Fruit fly (Drosophila melanogaster) whole organism, embryonic: Measurements from ENCODE around the gene CG15155.
A peak's percentile ranks its signal among the peaks of the same experiment; 100 is the strongest.

Source experiments
- Adf1 ChIP-seq: fragments of 200-800 bp; sonication (Bioruptor generic); IDR thresholded peaks from 2 replicates; pipeline ENCODE4 v1.3.6; 2022; ENCODE audit warnings: missing biosample characterization, missing genetic modification characterization
- Bdp1 ChIP-seq: fragments of 200-800 bp; sonication (Bioruptor generic); optimal IDR thresholded peaks from 3 replicates; lab custom pipeline; 2016; ENCODE audit warnings: missing biosample characterization, missing genetic modification characterization
- CG10209 ChIP-seq: fragments of 200-800 bp; sonication (Bioruptor generic); optimal IDR thresholded peaks from 3 replicates; lab custom pipeline; 2017; ENCODE audit warnings: missing biosample characterization, mild to moderate bottlenecking, missing genetic modification characterization, missing genetic modification reagents
- CG10654 ChIP-seq: fragments of 200-800 bp; sonication (Bioruptor generic); optimal IDR thresholded peaks from 2 replicates; lab custom pipeline; 2016; ENCODE audit warnings: missing biosample characterization, missing genetic modification characterization
- CG12155 ChIP-seq: fragments of 200-800 bp; sonication (Bioruptor generic); optimal IDR thresholded peaks from 3 replicates; lab custom pipeline; 2016; ENCODE audit warnings: missing biosample characterization, missing genetic modification characterization
- CG12299 ChIP-seq: fragments of 200-800 bp; sonication (Bioruptor generic); optimal IDR thresholded peaks from 2 replicates; lab custom pipeline; 2018; ENCODE audit warnings: missing biosample characterization, mild to moderate bottlenecking, missing genetic modification characterization
- CG12744 ChIP-seq: fragments of 200-800 bp; sonication (Bioruptor generic); optimal IDR thresholded peaks from 2 replicates; lab custom pipeline; 2016; ENCODE audit warnings: missing biosample characterization, missing genetic modification characterization
- CG13424 ChIP-seq: fragments of 200-800 bp; sonication (Bioruptor generic); optimal IDR thresholded peaks from 2 replicates; lab custom pipeline; 2019; ENCODE audit warnings: missing biosample characterization, mild to moderate bottlenecking, missing genetic modification characterization, moderate library complexity
- CG13624 ChIP-seq: fragments of 200-800 bp; sonication (Bioruptor generic); optimal IDR thresholded peaks from 2 replicates; lab custom pipeline; 2016; ENCODE audit warnings: missing biosample characterization, missing genetic modification characterization
- CG13775 ChIP-seq: fragments of 200-800 bp; sonication (Bioruptor generic); optimal IDR thresholded peaks from 3 replicates; lab custom pipeline; 2017; ENCODE audit warnings: missing biosample characterization, mild to moderate bottlenecking, missing genetic modification characterization
- CG1529 ChIP-seq: fragments of 200-800 bp; sonication (Bioruptor generic); optimal IDR thresholded peaks from 3 replicates; lab custom pipeline; 2018; ENCODE audit warnings: missing biosample characterization, missing genetic modification characterization
- CG1647 ChIP-seq: fragments of 200-800 bp; sonication (Bioruptor generic); optimal IDR thresholded peaks from 3 replicates; lab custom pipeline; 2016; ENCODE audit warnings: missing biosample characterization, missing genetic modification characterization
- CG17912 ChIP-seq: fragments of 200-800 bp; sonication (Bioruptor generic); optimal IDR thresholded peaks from 2 replicates; lab custom pipeline; 2018; ENCODE audit warnings: missing biosample characterization, mild to moderate bottlenecking, missing genetic modification characterization
- CG2129 ChIP-seq: fragments of 200-800 bp; sonication (Bioruptor generic); IDR thresholded peaks from 2 replicates; pipeline ENCODE4 v1.3.6; 2022; ENCODE audit warnings: missing biosample characterization, missing genetic modification characterization; ENCODE audit not compliant: partially characterized antibody
- CG2199 ChIP-seq: fragments of 200-800 bp; sonication (Bioruptor generic); IDR thresholded peaks from 3 replicates; pipeline ENCODE4 v1.3.6; 2022; ENCODE audit warnings: missing biosample characterization, missing genetic modification characterization
- CG31224 ChIP-seq: fragments of 200-800 bp; sonication (Bioruptor generic); IDR thresholded peaks from 2 replicates; pipeline ENCODE4 v1.3.6; 2022; ENCODE audit warnings: missing biosample characterization, missing genetic modification characterization
- CG31388 ChIP-seq: fragments of 200-800 bp; sonication (Bioruptor generic); optimal IDR thresholded peaks from 2 replicates; lab custom pipeline; 2016; ENCODE audit warnings: missing biosample characterization, missing genetic modification characterization
- CG34376 ChIP-seq: fragments of 200-800 bp; sonication (Bioruptor generic); optimal IDR thresholded peaks from 2 replicates; lab custom pipeline; 2018; ENCODE audit warnings: missing biosample characterization, mild to moderate bottlenecking, missing genetic modification characterization
- CG3847 ChIP-seq: fragments of 200-800 bp; sonication (Bioruptor generic); IDR thresholded peaks from 2 replicates; pipeline ENCODE4 v1.3.6; 2022; ENCODE audit warnings: missing biosample characterization, missing genetic modification characterization
- CG4360 ChIP-seq: fragments of 200-800 bp; sonication (Bioruptor generic); IDR thresholded peaks from 2 replicates; pipeline ENCODE4 v1.3.6; 2022; ENCODE audit warnings: missing biosample characterization, missing genetic modification characterization
- CG5245 ChIP-seq: fragments of 200-800 bp; sonication (Bioruptor generic); optimal IDR thresholded peaks from 3 replicates; lab custom pipeline; 2016; ENCODE audit warnings: missing biosample characterization, missing genetic modification characterization
- CG5953 ChIP-seq: fragments of 200-800 bp; sonication (Bioruptor generic); IDR thresholded peaks from 2 replicates; pipeline ENCODE4 v1.3.6; 2022; ENCODE audit warnings: missing biosample characterization, missing genetic modification characterization
- CG6689 ChIP-seq: fragments of 200-800 bp; sonication (Bioruptor generic); IDR thresholded peaks from 2 replicates; pipeline ENCODE4 v1.3.6; 2022; ENCODE audit warnings: missing biosample characterization, missing genetic modification characterization
- CG7271 ChIP-seq: fragments of 200-800 bp; sonication (Bioruptor generic); optimal IDR thresholded peaks from 2 replicates; lab custom pipeline; 2018; ENCODE audit warnings: missing biosample characterization, mild to moderate bottlenecking, missing genetic modification characterization, moderate library complexity
- CG7928 ChIP-seq: fragments of 200-800 bp; sonication (Bioruptor generic); optimal IDR thresholded peaks from 2 replicates; lab custom pipeline; 2017; ENCODE audit warnings: missing biosample characterization, mild to moderate bottlenecking, missing genetic modification characterization
- CG8944 ChIP-seq: fragments of 200-800 bp; sonication (Bioruptor generic); optimal IDR thresholded peaks from 3 replicates; lab custom pipeline; 2016; ENCODE audit warnings: missing biosample characterization, missing genetic modification characterization
- CG9932 ChIP-seq: fragments of 200-800 bp; sonication (Bioruptor generic); IDR thresholded peaks from 2 replicates; pipeline ENCODE4 v1.3.6; 2022; ENCODE audit warnings: missing biosample characterization, missing genetic modification characterization
- D ChIP-seq, 2 experiments: fragments of 200-800 bp in 1 of 2; fragments of >200 bp in 1 of 2; sonication (Bioruptor generic) in 1 of 2; optimal IDR thresholded peaks; 2 replicates in 1 of 2; 3 replicates in 1 of 2; lab custom pipeline; 2017; ENCODE audit warnings: mild to moderate bottlenecking in 1 of 2, missing biosample characterization in 1 of 2, missing genetic modification characterization in 1 of 2, missing genetic modification reagents in 1 of 2
- HHEX ChIP-seq: fragments of 200-800 bp; sonication (Bioruptor generic); optimal IDR thresholded peaks from 3 replicates; lab custom pipeline; 2017; ENCODE audit warnings: missing biosample characterization, mild to moderate bottlenecking, missing genetic modification characterization, missing genetic modification reagents
- Hmx ChIP-seq: fragments of 200-800 bp; sonication (Bioruptor generic); optimal IDR thresholded peaks from 2 replicates; lab custom pipeline; 2016; ENCODE audit warnings: missing biosample characterization, missing genetic modification characterization
- Lhr ChIP-seq: fragments of 200-800 bp; sonication (Bioruptor generic); optimal IDR thresholded peaks from 3 replicates; lab custom pipeline; 2017; ENCODE audit warnings: mild to moderate bottlenecking, missing biosample characterization, missing genetic modification reagents, missing genetic modification characterization
- Lpt ChIP-seq: fragments of >200 bp; optimal IDR thresholded peaks from 2 replicates; lab custom pipeline; 2018; ENCODE audit warnings: missing biosample characterization, missing genetic modification characterization
- Opbp ChIP-seq: fragments of 200-800 bp; sonication (Bioruptor generic); IDR thresholded peaks from 3 replicates; pipeline ENCODE4 v1.3.6; 2022; ENCODE audit warnings: missing biosample characterization, missing genetic modification characterization; ENCODE audit not compliant: partially characterized antibody
- Sry-δ ChIP-seq: fragments of 200-800 bp; sonication (Bioruptor generic); optimal IDR thresholded peaks from 2 replicates; lab custom pipeline; 2016; ENCODE audit warnings: missing biosample characterization, missing genetic modification characterization
- Usf ChIP-seq: fragments of 200-800 bp; sonication (Bioruptor generic); optimal IDR thresholded peaks from 2 replicates; lab custom pipeline; 2017; ENCODE audit warnings: missing genotype, missing biosample characterization, missing genetic modification characterization
- Vsx1 ChIP-seq: fragments of 200-800 bp; sonication (Bioruptor generic); optimal IDR thresholded peaks from 2 replicates; lab custom pipeline; 2017; ENCODE audit warnings: missing biosample characterization, mild to moderate bottlenecking, missing genetic modification characterization, missing genetic modification reagents
- Xrp1 ChIP-seq: fragments of 200-800 bp; sonication (Bioruptor generic); IDR thresholded peaks from 2 replicates; pipeline ENCODE4 v1.3.6; 2022; ENCODE audit warnings: missing biosample characterization, missing genetic modification characterization
- ara ChIP-seq: fragments of 200-800 bp; sonication (Bioruptor generic); IDR thresholded peaks from 2 replicates; pipeline ENCODE4 v1.3.6; 2022; ENCODE audit warnings: missing biosample characterization, missing genetic modification characterization
- dimm ChIP-seq: fragments of 200-800 bp; sonication (Bioruptor generic); IDR thresholded peaks from 2 replicates; pipeline ENCODE4 v1.3.6; 2022; ENCODE audit warnings: missing biosample characterization, missing genetic modification characterization
- fd3F ChIP-seq: fragments of 200-800 bp; sonication (Bioruptor generic); optimal IDR thresholded peaks from 2 replicates; lab custom pipeline; 2018; ENCODE audit warnings: missing biosample characterization, mild to moderate bottlenecking, missing genetic modification characterization, moderate library complexity
- jigr1 ChIP-seq: fragments of 200-800 bp; sonication (Bioruptor generic); IDR thresholded peaks from 3 replicates; pipeline ENCODE4 v1.3.6; 2022; ENCODE audit warnings: missing biosample characterization, missing genetic modification characterization
- jumu ChIP-seq: fragments of 200-800 bp; sonication (Bioruptor generic); optimal IDR thresholded peaks from 3 replicates; lab custom pipeline; 2016; ENCODE audit warnings: missing biosample characterization, missing genetic modification characterization
- klu ChIP-seq: fragments of 200-800 bp; sonication (Bioruptor generic); IDR thresholded peaks from 2 replicates; pipeline ENCODE4 v1.3.6; 2022; ENCODE audit warnings: missing biosample characterization, missing genetic modification characterization
- mirr ChIP-seq: fragments of 200-800 bp; sonication (Bioruptor generic); optimal IDR thresholded peaks from 3 replicates; lab custom pipeline; 2018; ENCODE audit warnings: missing biosample characterization, mild to moderate bottlenecking, missing genetic modification characterization
- nom ChIP-seq: fragments of 200-800 bp; sonication (Bioruptor generic); optimal IDR thresholded peaks from 2 replicates; lab custom pipeline; 2017; ENCODE audit warnings: missing biosample characterization, missing genetic modification characterization, mild to moderate bottlenecking, moderate library complexity, missing genetic modification reagents
- rib ChIP-seq: fragments of 200-800 bp; sonication (Bioruptor generic); IDR thresholded peaks from 2 replicates; pipeline ENCODE4 v1.3.6; 2022; ENCODE audit warnings: missing biosample characterization, missing genetic modification characterization
- stwl ChIP-seq: fragments of 200-800 bp; sonication (Bioruptor generic); optimal IDR thresholded peaks from 3 replicates; lab custom pipeline; 2018; ENCODE audit warnings: missing biosample characterization, mild to moderate bottlenecking, missing genetic modification characterization, moderate library complexity
- unc-4 ChIP-seq: fragments of 200-800 bp; sonication (Bioruptor generic); IDR thresholded peaks from 2 replicates; pipeline ENCODE4 v1.3.6; 2022; ENCODE audit warnings: missing biosample characterization, missing genetic modification characterization; ENCODE audit not compliant: partially characterized antibody
- zen ChIP-seq: fragments of 200-800 bp; sonication (Bioruptor generic); optimal IDR thresholded peaks from 3 replicates; lab custom pipeline; 2018; ENCODE audit warnings: missing biosample characterization, mild to moderate bottlenecking, missing genetic modification characterization, moderate library complexity
- zf30C ChIP-seq: fragments of 200-800 bp; sonication (Bioruptor generic); optimal IDR thresholded peaks from 3 replicates; lab custom pipeline; 2018; ENCODE audit warnings: missing biosample characterization, mild to moderate bottlenecking, missing genetic modification characterization

Gene CG15155

dm6 chr2L:18145253-18145652, 9.4 kb upstream of the CG15155 start (continued):
- TF ChIP-seq fd3F (GFP tag; lab: Kevin White, UChicago) (peak; percentile 34), CG2129 (GFP tag; lab: Robert Waterston, UW) (no peak), dimm (GFP tag; lab: Robert Waterston, UW) (peak; percentile 44; the same call in 1 of the 2 replicates), CG6689 (GFP tag; lab: Robert Waterston, UW) (peak; percentile 89), Vsx1 (GFP tag; lab: Kevin White, UChicago) (peak; percentile 76), CG7928 (peak; percentile 15), CG5245 (GFP tag; lab: Kevin White, UChicago) (peak; percentile 89), nom (GFP tag; lab: Kevin White, UChicago) (peak; percentile 82), Opbp (GFP tag; lab: Robert Waterston, UW) (no peak), CG12744 (GFP tag; lab: Kevin White, UChicago) (peak; percentile 80), CG9932 (GFP tag; lab: Robert Waterston, UW) (peak; percentile 50; the same call in 1 of the 2 replicates), Hmx (GFP tag; lab: Kevin White, UChicago) (peak; percentile 51), CG12299 (tag; lab: Kevin White, UChicago) (peak; percentile 22), Bdp1 (GFP tag; lab: Kevin White, UChicago) (peak; percentile 71), CG5953 (GFP tag; lab: Robert Waterston, UW) (peak; percentile 51; the same call in 1 of the 2 replicates), CG31388 (GFP tag; lab: Kevin White, UChicago) (peak; percentile 67), zf30C (GFP tag; lab: Kevin White, UChicago) (peak; percentile 98), CG17912 (GFP tag; lab: Kevin White, UChicago) (no peak), CG4360 (GFP tag; lab: Robert Waterston, UW) (peak; percentile 62; the same call in 1 of the 2 replicates), CG12155 (GFP tag; lab: Kevin White, UChicago) (peak; percentile 87), CG7271 (tag; lab: Kevin White, UChicago) (peak; percentile 88), CG34376 (GFP tag; lab: Kevin White, UChicago) (no peak), klu (peak; percentile 63), CG1647 (GFP tag; lab: Kevin White, UChicago) (peak; percentile 63), CG1529 (GFP tag; lab: Kevin White, UChicago) (peak; percentile 69), Xrp1 (GFP tag; lab: Robert Waterston, UW) (peak; percentile 96), jumu (GFP tag; lab: Kevin White, UChicago) (peak; percentile 88), CG3847 (GFP tag; lab: Robert Waterston, UW) (peak; percentile 42; the same call in 1 of the 2 replicates), Lpt (GFP tag; lab: Kevin White, UChicago) (no peak), Adf1 (GFP tag; lab: Robert Waterston, UW) (peak; percentile 12; the same call in 1 of the 2 replicates), zen (peak; percentile 97), rib (peak; percentile 58), jigr1 (GFP tag; lab: Robert Waterston, UW) (no peak), CG10209 (GFP tag; lab: Kevin White, UChicago) (peak; percentile 87), CG10654 (GFP tag; lab: Kevin White, UChicago) (peak; percentile 86), Sry-δ (GFP tag; lab: Kevin White, UChicago) (peak; percentile 50), Usf (GFP tag; lab: Kevin White, UChicago) (peak; percentile 89), unc-4 (GFP tag; lab: Robert Waterston, UW) (no peak), CG13424 (tag; lab: Kevin White, UChicago) (peak; percentile 71), CG31224 (GFP tag; lab: Robert Waterston, UW) (peak; percentile 61), CG13775 (GFP tag; lab: Kevin White, UChicago) (peak; percentile 89), CG13624 (GFP tag; lab: Kevin White, UChicago) (peak; percentile 79), mirr (no peak), stwl (tag; lab: Kevin White, UChicago) (peak; percentile 71), Lhr (GFP tag; lab: Kevin White, UChicago) (peak; percentile 56), D (optimal IDR thresholded peaks at IDR 0.05; lab: Kevin White, UChicago) (no peak), D (GFP tag; optimal IDR thresholded peaks at IDR 0.05; lab: Kevin White, UChicago) (peak; percentile 91), CG8944 (peak; percentile 83), HHEX (GFP tag; lab: Kevin White, UChicago) (peak; percentile 77), CG2199 (GFP tag; lab: Robert Waterston, UW) (peak; percentile 91; the same call in 2 of the 3 replicates), ara (peak; percentile 97)
